Worm (Caenorhabditis elegans) whole organism, L3 larva: ENCODE results near the gene clec-150.

Experiments used
- ama-1 ChIP-seq: fragments of 150-350 bp; optimal IDR thresholded peaks from 2 replicates; lab custom pipeline; 2018
- elt-1 ChIP-seq: fragments of 150-350 bp; optimal IDR thresholded peaks from 2 replicates; lab custom pipeline; 2014; ENCODE audit warnings: missing biosample characterization, missing genetic modification characterization
- elt-3 ChIP-seq, 3 experiments: fragments of 150-350 bp in 1 of 3; sonication (generic microtip) in 2 of 3; optimal IDR thresholded peaks; 2 replicates in 2 of 3; 4 replicates in 1 of 3; lab custom pipeline; 2014 to 2017; ENCODE audit warnings: missing biosample characterization in 3 of 3, missing genetic modification characterization in 3 of 3
- lin-39 ChIP-seq: fragments of 150-350 bp; optimal IDR thresholded peaks from 2 replicates; lab custom pipeline; 2018; ENCODE audit warnings: missing biosample characterization, missing genetic modification reagents, missing genetic modification characterization
- mdl-1 ChIP-seq: fragments of 150-350 bp; optimal IDR thresholded peaks from 2 replicates; lab custom pipeline; 2014; ENCODE audit warnings: missing biosample characterization, missing genetic modification characterization
- nhr-11 ChIP-seq: fragments of 150-350 bp; optimal IDR thresholded peaks from 2 replicates; lab custom pipeline; 2014; ENCODE audit warnings: missing biosample characterization, missing genetic modification characterization
- nhr-12 ChIP-seq: fragments of 150-350 bp; optimal IDR thresholded peaks from 2 replicates; lab custom pipeline; 2014; ENCODE audit warnings: missing biosample characterization, missing genetic modification characterization
- nhr-77 ChIP-seq: fragments of 150-350 bp; optimal IDR thresholded peaks from 2 replicates; lab custom pipeline; 2014; ENCODE audit warnings: missing biosample characterization, missing genetic modification characterization
- pha-4 ChIP-seq: fragments of 150-350 bp; optimal IDR thresholded peaks from 2 replicates; lab custom pipeline; 2014; ENCODE audit warnings: missing biosample characterization, missing genetic modification reagents, missing genetic modification characterization
- pqm-1 ChIP-seq: fragments of 150-350 bp; optimal IDR thresholded peaks from 2 replicates; lab custom pipeline; 2017; ENCODE audit warnings: missing biosample characterization, missing genetic modification characterization, inconsistent platforms
- ztf-4 ChIP-seq: fragments of 150-350 bp; optimal IDR thresholded peaks from 2 replicates; lab custom pipeline; 2014; ENCODE audit warnings: missing biosample characterization, missing genetic modification characterization

DNA sequence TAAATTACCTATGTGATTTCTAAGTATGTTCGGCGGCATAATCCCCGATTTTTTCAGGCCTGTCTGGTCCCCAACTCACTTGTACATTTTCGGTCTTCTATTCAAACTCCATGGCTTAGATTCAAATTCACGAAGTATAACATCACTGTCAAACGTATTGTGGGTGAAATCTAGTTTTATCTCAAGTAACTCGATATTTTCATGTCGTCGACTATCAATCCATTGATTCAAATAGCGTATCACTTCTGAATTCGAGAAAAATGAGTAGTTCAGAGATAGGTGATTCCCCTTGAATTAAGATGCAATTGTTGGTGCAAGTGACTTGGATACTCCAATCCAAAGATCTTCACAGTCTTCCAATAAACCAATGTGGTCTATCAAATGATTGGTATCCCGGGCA, 37.9 kb upstream of the clec-150 start:
- TF ChIP-seq elt-3 (tag; optimal IDR thresholded peaks at IDR 0.05; lab: Kevin White, UChicago) = no peak
- no peak for TF ChIP-seq ama-1 (lab: Kevin White, UChicago)
- TF ChIP-seq nhr-77 (tag; lab: Kevin White, UChicago) = no peak
- no peak for TF ChIP-seq lin-39 (tag; lab: Kevin White, UChicago)
- no peak for TF ChIP-seq ztf-4 (tag; lab: Kevin White, UChicago)
- TF ChIP-seq nhr-12 (tag; lab: Kevin White, UChicago) = no peak
- no peak for TF ChIP-seq elt-1 (tag; lab: Kevin White, UChicago)
- TF ChIP-seq mdl-1 (tag; lab: Kevin White, UChicago) = no peak
- TF ChIP-seq pqm-1 (tag; lab: Kevin White, UChicago) = no peak
- no peak for TF ChIP-seq pha-4 (tag; lab: Kevin White, UChicago)
- no peak for TF ChIP-seq nhr-11 (tag; lab: Kevin White, UChicago)
